Worm (Caenorhabditis elegans) whole organism, L2 larva: Measurements from ENCODE around the gene C23G10.7.
A peak's percentile ranks its signal among the peaks of the same experiment; 100 is the strongest.

Source experiments
- C34F6.9 ChIP-seq: fragments of 150-350 bp; optimal IDR thresholded peaks from 2 replicates; lab custom pipeline; 2014; ENCODE audit warnings: missing biosample characterization, missing genetic modification characterization
- F13H6.1 ChIP-seq: sonication (generic microtip); optimal IDR thresholded peaks from 2 replicates; lab custom pipeline; 2016; ENCODE audit warnings: missing genetic modification characterization, missing compliant biosample characterization
- R02D3.7 ChIP-seq: fragments of 150-350 bp; optimal IDR thresholded peaks from 2 replicates; lab custom pipeline; 2014; ENCODE audit warnings: missing biosample characterization, missing genetic modification characterization
- Y55F3AM.14 ChIP-seq: fragments of 200-800 bp; sonication (Bioruptor generic); optimal IDR thresholded peaks from 2 replicates; lab custom pipeline; 2018; ENCODE audit warnings: mild to moderate bottlenecking, missing genetic modification characterization, missing compliant biosample characterization
- ZK546.5 ChIP-seq: sonication (generic microtip); optimal IDR thresholded peaks from 2 replicates; lab custom pipeline; 2017; ENCODE audit warnings: missing biosample characterization, missing genetic modification characterization
- alr-1 ChIP-seq: fragments of 150-350 bp; optimal IDR thresholded peaks from 2 replicates; lab custom pipeline; 2014; ENCODE audit warnings: missing biosample characterization, missing genetic modification characterization
- aly-2 ChIP-seq: fragments of 150-350 bp; optimal IDR thresholded peaks from 2 replicates; lab custom pipeline; 2014; ENCODE audit warnings: missing biosample characterization, missing genetic modification characterization
- ama-1 ChIP-seq: fragments of 150-350 bp; optimal IDR thresholded peaks from 2 replicates; lab custom pipeline; 2018; ENCODE audit warnings: inconsistent platforms
- blmp-1 ChIP-seq: sonication (generic microtip); optimal IDR thresholded peaks from 2 replicates; lab custom pipeline; 2017; ENCODE audit warnings: missing genetic modification characterization, mild to moderate bottlenecking, missing compliant biosample characterization, antibody characterized with exemption, moderate library complexity; ENCODE audit not compliant: insufficient read depth
- ceh-16 ChIP-seq: fragments of 150-350 bp; optimal IDR thresholded peaks from 2 replicates; lab custom pipeline; 2014; ENCODE audit warnings: missing biosample characterization, missing genetic modification characterization
- ceh-82 ChIP-seq: fragments of 150-350 bp; optimal IDR thresholded peaks from 2 replicates; lab custom pipeline; 2014; ENCODE audit warnings: missing biosample characterization, missing genetic modification characterization
- crh-2 ChIP-seq: sonication (generic microtip); optimal IDR thresholded peaks from 2 replicates; lab custom pipeline; 2017; ENCODE audit warnings: missing biosample characterization, missing genetic modification characterization
- dmd-4 ChIP-seq: sonication (generic microtip); optimal IDR thresholded peaks from 2 replicates; lab custom pipeline; 2017; ENCODE audit warnings: missing biosample characterization, missing genetic modification characterization
- egl-27 ChIP-seq: sonication (generic microtip); optimal IDR thresholded peaks from 3 replicates; lab custom pipeline; 2017; ENCODE audit warnings: missing biosample characterization, missing genetic modification reagents, missing genetic modification characterization
- elt-1 ChIP-seq: fragments of 150-350 bp; optimal IDR thresholded peaks from 2 replicates; lab custom pipeline; 2014; ENCODE audit warnings: missing biosample characterization, missing genetic modification characterization
- elt-3 ChIP-seq: sonication (generic microtip); optimal IDR thresholded peaks from 2 replicates; lab custom pipeline; 2017; ENCODE audit warnings: missing biosample characterization, missing genetic modification characterization
- fos-1 ChIP-seq: fragments of 150-350 bp; optimal IDR thresholded peaks from 2 replicates; lab custom pipeline; 2014; ENCODE audit warnings: missing biosample characterization, missing genetic modification characterization
- gmeb-1 ChIP-seq: fragments of 150-350 bp; optimal IDR thresholded peaks from 2 replicates; lab custom pipeline; 2014; ENCODE audit warnings: missing biosample characterization, missing genetic modification characterization
- lin-11 ChIP-seq: fragments of 150-350 bp; sonication (generic microtip); optimal IDR thresholded peaks from 2 replicates; lab custom pipeline; 2014; ENCODE audit warnings: missing biosample characterization, missing genetic modification characterization, inconsistent platforms, mixed read lengths
- lin-13 ChIP-seq: fragments of 150-350 bp; optimal IDR thresholded peaks from 2 replicates; lab custom pipeline; 2014; ENCODE audit warnings: missing biosample characterization, missing genetic modification reagents, missing genetic modification characterization
- lin-39 ChIP-seq: fragments of 150-350 bp; optimal IDR thresholded peaks from 2 replicates; lab custom pipeline; 2014; ENCODE audit warnings: missing biosample characterization, missing genetic modification reagents, missing genetic modification characterization
- lsy-2 ChIP-seq, 2 experiments: fragments of 150-350 bp in 1 of 2; sonication (generic microtip) in 1 of 2; optimal IDR thresholded peaks; 2 replicates each; lab custom pipeline; 2014 to 2017; ENCODE audit warnings: missing biosample characterization in 2 of 2, missing genetic modification characterization in 2 of 2
- mab-5 ChIP-seq: fragments of 150-350 bp; optimal IDR thresholded peaks from 2 replicates; lab custom pipeline; 2014; ENCODE audit warnings: missing biosample characterization, missing genetic modification characterization
- mbf-1 ChIP-seq: sonication (generic microtip); optimal IDR thresholded peaks from 2 replicates; lab custom pipeline; 2017; ENCODE audit warnings: missing biosample characterization, missing genetic modification characterization
- mdl-1 ChIP-seq, 2 experiments: fragments of 150-350 bp in 1 of 2; sonication (generic microtip) in 1 of 2; optimal IDR thresholded peaks; 2 replicates each; lab custom pipeline; 2017; ENCODE audit warnings: missing biosample characterization in 2 of 2, missing genetic modification characterization in 2 of 2
- nhr-10 ChIP-seq: sonication (generic microtip); optimal IDR thresholded peaks from 2 replicates; lab custom pipeline; 2017; ENCODE audit warnings: missing biosample characterization, missing genetic modification characterization
- nhr-11 ChIP-seq: fragments of 150-350 bp; optimal IDR thresholded peaks from 2 replicates; lab custom pipeline; 2014; ENCODE audit warnings: missing biosample characterization, missing genetic modification characterization
- nhr-12 ChIP-seq: fragments of 150-350 bp; optimal IDR thresholded peaks from 2 replicates; lab custom pipeline; 2014; ENCODE audit warnings: missing biosample characterization, missing genetic modification characterization
- nhr-129 ChIP-seq: fragments of 150-350 bp; optimal IDR thresholded peaks from 2 replicates; lab custom pipeline; 2014; ENCODE audit warnings: missing biosample characterization, missing genetic modification characterization
- nhr-21 ChIP-seq: fragments of 150-350 bp; optimal IDR thresholded peaks from 2 replicates; lab custom pipeline; 2014; ENCODE audit warnings: missing biosample characterization, missing genetic modification characterization
- nhr-23 ChIP-seq: fragments of 150-350 bp; optimal IDR thresholded peaks from 2 replicates; lab custom pipeline; 2014; ENCODE audit warnings: missing biosample characterization, missing genetic modification reagents, missing genetic modification characterization
- nhr-237 ChIP-seq: fragments of 150-350 bp; optimal IDR thresholded peaks from 2 replicates; lab custom pipeline; 2014; ENCODE audit warnings: missing biosample characterization, missing genetic modification characterization
- nhr-25 ChIP-seq: fragments of 150-350 bp; sonication (generic microtip); optimal IDR thresholded peaks from 3 replicates; lab custom pipeline; 2014; ENCODE audit warnings: missing biosample characterization, missing genetic modification characterization
- nhr-6 ChIP-seq: fragments of 150-350 bp; optimal IDR thresholded peaks from 2 replicates; lab custom pipeline; 2014; ENCODE audit warnings: missing biosample characterization, missing genetic modification characterization
- nhr-77 ChIP-seq: fragments of 150-350 bp; optimal IDR thresholded peaks from 2 replicates; lab custom pipeline; 2014; ENCODE audit warnings: missing biosample characterization, missing genetic modification characterization
- peb-1 ChIP-seq: fragments of 150-350 bp; optimal IDR thresholded peaks from 2 replicates; lab custom pipeline; 2014; ENCODE audit warnings: missing biosample characterization, missing genetic modification characterization
- sem-4 ChIP-seq: fragments of 150-350 bp; optimal IDR thresholded peaks from 2 replicates; lab custom pipeline; 2014; ENCODE audit warnings: missing biosample characterization, missing genetic modification reagents, missing genetic modification characterization
- skn-1 ChIP-seq: sonication (generic microtip); optimal IDR thresholded peaks from 2 replicates; lab custom pipeline; 2017; ENCODE audit warnings: missing biosample characterization, missing genetic modification characterization
- sma-3 ChIP-seq: sonication (generic microtip); optimal IDR thresholded peaks from 2 replicates; lab custom pipeline; 2016; ENCODE audit warnings: missing genetic modification reagents, missing genetic modification characterization, missing compliant biosample characterization
- sma-9 ChIP-seq, 2 experiments: fragments of 150-350 bp in 1 of 2; sonication (generic microtip) in 1 of 2; optimal IDR thresholded peaks; 2 replicates each; lab custom pipeline; 2014 to 2016; ENCODE audit warnings: missing genetic modification characterization in 2 of 2, mild to moderate bottlenecking in 1 of 2, missing biosample characterization in 1 of 2, missing compliant biosample characterization in 1 of 2, missing genetic modification reagents in 1 of 2, moderate library complexity in 1 of 2
- snpc-4 ChIP-seq: fragments of 150-350 bp; optimal IDR thresholded peaks from 2 replicates; lab custom pipeline; 2014; ENCODE audit warnings: missing biosample characterization, missing genetic modification characterization
- unc-39 ChIP-seq: fragments of 150-350 bp; optimal IDR thresholded peaks from 2 replicates; lab custom pipeline; 2014; ENCODE audit warnings: missing biosample characterization, missing genetic modification characterization
- unc-55 ChIP-seq: fragments of 150-350 bp; sonication (generic microtip); optimal IDR thresholded peaks from 3 replicates; lab custom pipeline; 2014; ENCODE audit warnings: missing biosample characterization, missing genetic modification reagents, missing genetic modification characterization
- unc-62 ChIP-seq: fragments of 150-350 bp; optimal IDR thresholded peaks from 2 replicates; lab custom pipeline; 2014; ENCODE audit warnings: missing biosample characterization, missing genetic modification reagents, missing genetic modification characterization
- zag-1 ChIP-seq: fragments of 150-350 bp; optimal IDR thresholded peaks from 2 replicates; lab custom pipeline; 2014; ENCODE audit warnings: missing biosample characterization, missing genetic modification characterization
- ztf-1 ChIP-seq: fragments of 200-800 bp; sonication (Bioruptor generic); conservative IDR thresholded peaks from 2 replicates; pipeline ENCODE4 v1.3.6; 2022; ENCODE audit warnings: missing genetic modification characterization, missing compliant biosample characterization
- ztf-11 ChIP-seq: sonication (generic microtip); optimal IDR thresholded peaks from 2 replicates; lab custom pipeline; 2017; ENCODE audit warnings: missing biosample characterization, missing genetic modification characterization
- ztf-4 ChIP-seq: fragments of 150-350 bp; optimal IDR thresholded peaks from 2 replicates; lab custom pipeline; 2014; ENCODE audit warnings: missing biosample characterization, missing genetic modification characterization

The C23G10.7 gene

ce11 chrIII:6176172-6176571 lies 22.0 kb downstream of the C23G10.7 start:
- no peak for TF ChIP-seq nhr-21 (tag; lab: Kevin White, UChicago)
- TF ChIP-seq gmeb-1 (tag; lab: Kevin White, UChicago): no peak
- no peak for TF ChIP-seq nhr-6 (tag; lab: Kevin White, UChicago)
- TF ChIP-seq blmp-1 (tag; lab: Kevin White, UChicago): no peak
- no peak for TF ChIP-seq C34F6.9 (tag; lab: Kevin White, UChicago)
- no peak for TF ChIP-seq nhr-77 (tag; lab: Kevin White, UChicago)

ce11 chrIII:6173020-6173597 lies 25.1 kb downstream of the C23G10.7 start, which contains the start of the genes abcf-3 and F42A10.5:
Gene abcf-3 (plus strand): TSS chrIII:6173403.
Gene F42A10.5 (minus strand): TSS chrIII:6173477.
- TF ChIP-seq R02D3.7 (tag; lab: Kevin White, UChicago) (no peak), alr-1 (tag; lab: Kevin White, UChicago) (no peak), nhr-129 (tag; lab: Kevin White, UChicago) (peak; percentile 70), aly-2 (no peak), peb-1 (tag; lab: Kevin White, UChicago) (no peak), elt-1 (tag; lab: Kevin White, UChicago) (no peak), unc-62 (GFP tag; lab: Kevin White, UChicago) (no peak), ztf-11 (tag; lab: Kevin White, UChicago) (no peak), nhr-21 (tag; lab: Kevin White, UChicago) (peak; percentile 57), nhr-237 (tag; lab: Kevin White, UChicago) (no peak), ama-1 (lab: Kevin White, UChicago) (no peak), lin-39 (tag; lab: Kevin White, UChicago) (no peak), sem-4 (peak; percentile 28), unc-39 (tag; lab: Kevin White, UChicago) (no peak), sma-9 (GFP tag; optimal IDR thresholded peaks at IDR 0.05; lab: Kevin White, UChicago) (peak; percentile 67), sma-9 (tag; optimal IDR thresholded peaks at IDR 0.05; lab: Kevin White, UChicago) (no peak), lsy-2 (tag; optimal IDR thresholded peaks at IDR 0.05; lab: Kevin White, UChicago) (peak; percentile 79 to 89), ceh-16 (no peak), egl-27 (tag; lab: Kevin White, UChicago) (no peak), nhr-77 (tag; lab: Kevin White, UChicago) (peak; percentile 38), fos-1 (peak; percentile 17), nhr-11 (tag; lab: Kevin White, UChicago) (no peak), nhr-10 (tag; lab: Kevin White, UChicago) (no peak), ceh-82 (no peak), ztf-4 (tag; lab: Kevin White, UChicago) (peak; percentile 17), elt-3 (no peak), sma-3 (peak; percentile 42), Y55F3AM.14 (no peak), nhr-12 (no peak), unc-55 (no peak), nhr-6 (tag; lab: Kevin White, UChicago) (peak; percentile 46), snpc-4 (tag; lab: Kevin White, UChicago) (no peak), mab-5 (peak; percentile 66), zag-1 (tag; lab: Kevin White, UChicago) (no peak), skn-1 (tag; lab: Kevin White, UChicago) (no peak), lin-11 (tag; lab: Kevin White, UChicago) (no peak), gmeb-1 (tag; lab: Kevin White, UChicago) (peak; percentile 78), F13H6.1 (tag; lab: Kevin White, UChicago) (peak; percentile 50), dmd-4 (tag; lab: Kevin White, UChicago) (no peak), blmp-1 (tag; lab: Kevin White, UChicago) (no peak), nhr-23 (tag; lab: Kevin White, UChicago) (no peak), crh-2 (tag; lab: Kevin White, UChicago) (peak; percentile 80), mdl-1 (tag; optimal IDR thresholded peaks at IDR 0.05; lab: Kevin White, UChicago) (no peak), nhr-25 (tag; lab: Kevin White, UChicago) (no peak), mbf-1 (tag; lab: Kevin White, UChicago) (no peak), lin-13 (GFP tag; lab: Kevin White, UChicago) (peak; percentile 65), ZK546.5 (tag; lab: Kevin White, UChicago) (no peak), C34F6.9 (tag; lab: Kevin White, UChicago) (peak; percentile 90), ztf-1 (GFP tag; lab: Robert Waterston, UW) (no peak)
- TF ChIP-seq, all 48 proteins: peak for 16
